Fruit fly (Drosophila melanogaster) whole organism, embryonic: Measurements from ENCODE around the gene Mondo.

Experiments
- CG2678 ChIP-seq: fragments of 200-800 bp; sonication (Bioruptor generic); optimal IDR thresholded peaks from 3 replicates; lab custom pipeline; 2019; ENCODE audit warnings: missing biosample characterization, mild to moderate bottlenecking, missing genetic modification characterization, moderate library complexity
- CG31224 ChIP-seq: fragments of 200-800 bp; sonication (Bioruptor generic); IDR thresholded peaks from 2 replicates; pipeline ENCODE4 v1.3.6; 2022; ENCODE audit warnings: missing biosample characterization, missing genetic modification characterization
- dmrt11E ChIP-seq: fragments of 200-800 bp; sonication (Bioruptor generic); optimal IDR thresholded peaks from 3 replicates; lab custom pipeline; 2018; ENCODE audit warnings: missing biosample characterization, mild to moderate bottlenecking, missing genetic modification characterization, moderate library complexity
- ems ChIP-seq: fragments of 200-800 bp; sonication (Bioruptor generic); optimal IDR thresholded peaks from 3 replicates; lab custom pipeline; 2016; ENCODE audit warnings: missing biosample characterization, missing genetic modification characterization
- fd3F ChIP-seq: fragments of 200-800 bp; sonication (Bioruptor generic); optimal IDR thresholded peaks from 2 replicates; lab custom pipeline; 2018; ENCODE audit warnings: missing biosample characterization, mild to moderate bottlenecking, missing genetic modification characterization, moderate library complexity
- pb ChIP-seq: fragments of 200-800 bp; sonication (Bioruptor generic); optimal IDR thresholded peaks from 3 replicates; lab custom pipeline; 2016; ENCODE audit warnings: missing biosample characterization, missing genetic modification characterization
- psq ChIP-seq: fragments of 200-800 bp; sonication (Bioruptor generic); optimal IDR thresholded peaks from 2 replicates; lab custom pipeline; 2017; ENCODE audit warnings: missing biosample characterization, missing genetic modification characterization
- ttk ChIP-seq: fragments of 200-800 bp; sonication (Bioruptor generic); IDR thresholded peaks from 2 replicates; pipeline ENCODE4 v2.1.2; 2022; ENCODE audit warnings: missing biosample characterization, missing genetic modification characterization

dm6 chr2L:21236633-21237032, 73.2 kb downstream of the Mondo start, which contains the start of gene CG31626:
- TF ChIP-seq CG2678, result no peak
- TF ChIP-seq psq (GFP tag; lab: Kevin White, UChicago), result no peak
- TF ChIP-seq dmrt11E (tag; lab: Kevin White, UChicago), result no peak
- no peak for TF ChIP-seq fd3F (GFP tag; lab: Kevin White, UChicago)
- no peak for TF ChIP-seq CG31224 (GFP tag; lab: Robert Waterston, UW)
- no peak for TF ChIP-seq ttk (GFP tag; lab: Robert Waterston, UW)
- no peak for TF ChIP-seq pb (GFP tag; lab: Kevin White, UChicago)
- no peak for TF ChIP-seq ems (GFP tag; lab: Kevin White, UChicago)
